Fruit fly (Drosophila melanogaster) whole organism, adult: ENCODE data around the gene bora.
A peak's percentile ranks its signal among the peaks of the same experiment; 100 is the strongest.

Experiments
- CG11617 ChIP-seq: fragments of 200-800 bp; sonication (Bioruptor generic); optimal IDR thresholded peaks from 2 replicates; lab custom pipeline; 2017; ENCODE audit warnings: mild to moderate bottlenecking, missing biosample characterization, missing genetic modification reagents, missing genetic modification characterization
- CG5204 ChIP-seq: fragments of 200-800 bp; sonication (Bioruptor generic); optimal IDR thresholded peaks from 2 replicates; lab custom pipeline; 2016; ENCODE audit warnings: missing biosample characterization, missing genetic modification characterization
- CG7101 ChIP-seq: fragments of 200-800 bp; sonication (Bioruptor generic); optimal IDR thresholded peaks from 2 replicates; lab custom pipeline; 2018; ENCODE audit warnings: missing biosample characterization, mild to moderate bottlenecking, missing genetic modification characterization, moderate library complexity
- Crg-1 ChIP-seq: fragments of 200-800 bp; sonication (Bioruptor generic); optimal IDR thresholded peaks from 2 replicates; lab custom pipeline; 2016; ENCODE audit warnings: missing biosample characterization, missing genetic modification characterization
- Hr96 ChIP-seq: fragments of 200-800 bp; sonication (Bioruptor generic); optimal IDR thresholded peaks from 2 replicates; lab custom pipeline; 2016; ENCODE audit warnings: missing biosample characterization, missing genetic modification characterization
- Mnt ChIP-seq: fragments of 200-800 bp; sonication (Bioruptor generic); optimal IDR thresholded peaks from 2 replicates; lab custom pipeline; 2016; ENCODE audit warnings: missing biosample characterization, mild to moderate bottlenecking, missing genetic modification characterization
- bab1 ChIP-seq: fragments of 200-800 bp; sonication (Bioruptor generic); optimal IDR thresholded peaks from 3 replicates; lab custom pipeline; 2019; ENCODE audit warnings: missing biosample characterization, mild to moderate bottlenecking, missing genetic modification characterization, moderate library complexity
- cnc ChIP-seq, 2 experiments: fragments of >200 bp; optimal IDR thresholded peaks; 2 replicates each; lab custom pipeline; 2017
- kay ChIP-seq: fragments of 200-800 bp; sonication (Bioruptor generic); peaks from one replicate; lab custom pipeline; 2016; ENCODE audit warnings: missing biosample characterization, missing genetic modification characterization, borderline replicate concordance
- ovo ChIP-seq: fragments of 200-800 bp; sonication (Bioruptor generic); optimal IDR thresholded peaks from 2 replicates; lab custom pipeline; 2016; ENCODE audit warnings: missing biosample characterization, missing genetic modification characterization
- tj ChIP-seq: fragments of 200-800 bp; sonication (Bioruptor generic); optimal IDR thresholded peaks from 3 replicates; lab custom pipeline; 2017; ENCODE audit warnings: missing biosample characterization, mild to moderate bottlenecking, missing genetic modification characterization, moderate library complexity
- toe ChIP-seq: fragments of 200-800 bp; sonication (Bioruptor generic); optimal IDR thresholded peaks from 2 replicates; lab custom pipeline; 2016; ENCODE audit warnings: missing biosample characterization, missing genetic modification characterization

DNA sequence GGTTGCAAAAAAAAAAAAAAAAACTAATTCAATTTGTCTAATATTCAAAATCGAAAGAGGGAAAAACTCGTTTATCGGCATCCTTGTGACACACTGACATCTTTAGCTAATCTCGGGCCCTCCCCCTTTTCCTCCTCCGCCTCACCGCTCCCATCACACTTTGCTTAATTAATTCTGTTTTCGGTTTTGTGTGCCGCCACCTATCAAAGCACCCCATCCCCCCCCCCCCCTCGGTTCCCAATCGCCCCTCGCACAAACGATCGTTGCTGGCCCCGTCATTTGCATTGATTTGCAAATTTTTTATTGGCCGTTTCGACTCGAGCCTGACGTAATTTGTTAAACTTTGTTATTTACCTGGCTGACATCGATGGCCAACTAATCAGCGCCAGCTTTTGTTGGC, 6.0 kb downstream of the bora start:
- TF ChIP-seq kay (GFP tag; lab: Kevin White, UChicago) = no peak
- no peak for TF ChIP-seq CG7101 (tag; lab: Kevin White, UChicago)
- no peak for TF ChIP-seq CG5204 (GFP tag; lab: Kevin White, UChicago)
- TF ChIP-seq tj = peak; percentile 31
- TF ChIP-seq bab1 (GFP tag; lab: Kevin White, UChicago) = no peak
- TF ChIP-seq toe (GFP tag; lab: Kevin White, UChicago) = no peak
- no peak for TF ChIP-seq Hr96 (GFP tag; lab: Kevin White, UChicago)
- no peak for TF ChIP-seq ovo
- TF ChIP-seq CG11617 (GFP tag; lab: Kevin White, UChicago) = no peak
- TF ChIP-seq cnc (optimal IDR thresholded peaks at IDR 0.05; lab: Kevin White, UChicago) = no peak
- no peak for TF ChIP-seq Crg-1
- TF ChIP-seq Mnt = no peak
